Worm (Caenorhabditis elegans): ENCODE results near the gene zmp-3.

ce11 chrV:2881565-2881964 is 27.9 kb downstream of the zmp-3 start:
- TF ChIP-seq tra-4 (tag; optimal IDR thresholded peaks at IDR 0.05) (no peak), ets-7 (tag; optimal IDR thresholded peaks at IDR 0.05) (no peak), scrt-1 (GFP tag; IDR thresholded peaks at IDR 0.05) (no peak), ama-1 (optimal IDR thresholded peaks at IDR 0.05) (no peak), ceh-13 (GFP tag; optimal IDR thresholded peaks at IDR 0.05) (no peak), ceh-36 (tag; optimal IDR thresholded peaks at IDR 0.05) (no peak), aly-1 (tag; optimal IDR thresholded peaks at IDR 0.05) (no peak), hmg-4 (GFP tag; optimal IDR thresholded peaks at IDR 0.05) (no peak), F13C5.2 (tag; optimal IDR thresholded peaks at IDR 0.05) (no peak), B0310.2 (tag; optimal IDR thresholded peaks at IDR 0.05) (no peak), flt-1 (GFP tag; IDR thresholded peaks at IDR 0.05) (no peak)

Measured in whole organism, early embryonic.